Fruit fly (Drosophila melanogaster) whole organism, embryonic: ENCODE measurements around the gene Fmr1.

Experiments used
- Ada2b ChIP-seq: fragments of 200-800 bp; sonication (Bioruptor generic); IDR thresholded peaks from 2 replicates; pipeline ENCODE4 v1.3.6; 2022; ENCODE audit warnings: missing biosample characterization, missing genetic modification characterization
- Atf-2 ChIP-seq: fragments of 200-800 bp; sonication (Bioruptor generic); optimal IDR thresholded peaks from 2 replicates; lab custom pipeline; 2016; ENCODE audit warnings: missing biosample characterization, missing genetic modification characterization
- Blimp-1 ChIP-seq: fragments of 200-800 bp; sonication (Bioruptor generic); optimal IDR thresholded peaks from 3 replicates; lab custom pipeline; 2018; ENCODE audit warnings: missing biosample characterization, missing genetic modification characterization, mild to moderate bottlenecking, moderate library complexity, missing genetic modification reagents
- CG11560 ChIP-seq: fragments of 200-800 bp; sonication (Bioruptor generic); IDR thresholded peaks from 3 replicates; pipeline ENCODE4 v1.3.6; 2022; ENCODE audit warnings: missing biosample characterization, missing genetic modification characterization
- CG11696 ChIP-seq: fragments of 200-800 bp; sonication (Bioruptor generic); IDR thresholded peaks from 2 replicates; pipeline ENCODE4 v1.3.6; 2022; ENCODE audit warnings: missing biosample characterization, missing genetic modification characterization
- CG12104 ChIP-seq: fragments of 200-800 bp; sonication (Bioruptor generic); optimal IDR thresholded peaks from 3 replicates; lab custom pipeline; 2016; ENCODE audit warnings: missing biosample characterization, missing genetic modification characterization
- CG12155 ChIP-seq: fragments of 200-800 bp; sonication (Bioruptor generic); optimal IDR thresholded peaks from 3 replicates; lab custom pipeline; 2016; ENCODE audit warnings: missing biosample characterization, missing genetic modification characterization
- CG12219 ChIP-seq: fragments of 200-800 bp; sonication (Bioruptor generic); optimal IDR thresholded peaks from 3 replicates; lab custom pipeline; 2018; ENCODE audit warnings: missing biosample characterization, mild to moderate bottlenecking, missing genetic modification characterization
- CG12769 ChIP-seq: fragments of 200-800 bp; sonication (Bioruptor generic); optimal IDR thresholded peaks from 2 replicates; lab custom pipeline; 2019; ENCODE audit warnings: missing biosample characterization, mild to moderate bottlenecking, missing genetic modification characterization, moderate library complexity
- CG15514 ChIP-seq: fragments of 200-800 bp; sonication (Bioruptor generic); optimal IDR thresholded peaks from 3 replicates; lab custom pipeline; 2017; ENCODE audit warnings: missing biosample characterization, missing genetic modification characterization, mild to moderate bottlenecking, moderate library complexity, missing genetic modification reagents
- CG2120 ChIP-seq: fragments of 200-800 bp; sonication (Bioruptor generic); optimal IDR thresholded peaks from 3 replicates; lab custom pipeline; 2016; ENCODE audit warnings: missing biosample characterization, missing genetic modification characterization
- CG4282 ChIP-seq: fragments of 200-800 bp; sonication (Bioruptor generic); optimal IDR thresholded peaks from 2 replicates; lab custom pipeline; 2016; ENCODE audit warnings: missing biosample characterization, missing genetic modification characterization
- CG7357 ChIP-seq: fragments of 200-800 bp; sonication (Bioruptor generic); IDR thresholded peaks from 3 replicates; pipeline ENCODE4 v1.3.6; 2022; ENCODE audit warnings: missing biosample characterization, missing genetic modification characterization
- CG7556 ChIP-seq: fragments of 200-800 bp; sonication (Bioruptor generic); optimal IDR thresholded peaks from 2 replicates; lab custom pipeline; 2017; ENCODE audit warnings: missing biosample characterization, mild to moderate bottlenecking, missing genetic modification characterization
- CG8359 ChIP-seq: fragments of 200-800 bp; sonication (Bioruptor generic); optimal IDR thresholded peaks from 2 replicates; lab custom pipeline; 2017; ENCODE audit warnings: missing biosample characterization, mild to moderate bottlenecking, missing genetic modification characterization, borderline replicate concordance
- CG8924 ChIP-seq: fragments of 200-800 bp; optimal IDR thresholded peaks from 3 replicates; lab custom pipeline; 2019; ENCODE audit warnings: missing biosample characterization, mild to moderate bottlenecking, missing genetic modification characterization, moderate library complexity
- CG9876 ChIP-seq: fragments of 200-800 bp; sonication (Bioruptor generic); optimal IDR thresholded peaks from 2 replicates; lab custom pipeline; 2016; ENCODE audit warnings: missing biosample characterization, missing genetic modification characterization
- Doc3 ChIP-seq: fragments of 200-800 bp; sonication (Bioruptor generic); IDR thresholded peaks from 3 replicates; pipeline ENCODE4 v1.3.6; 2022; ENCODE audit warnings: missing biosample characterization, missing genetic modification characterization; ENCODE audit not compliant: partially characterized antibody
- Dp ChIP-seq: fragments of 200-800 bp; sonication (Bioruptor generic); optimal IDR thresholded peaks from 2 replicates; lab custom pipeline; 2018; ENCODE audit warnings: missing biosample characterization, mild to moderate bottlenecking, missing genetic modification characterization, moderate library complexity
- HLH54F ChIP-seq: fragments of 200-800 bp; sonication (Bioruptor generic); optimal IDR thresholded peaks from 3 replicates; lab custom pipeline; 2016; ENCODE audit warnings: missing biosample characterization, missing genetic modification characterization
- Hand ChIP-seq: fragments of 200-800 bp; sonication (Bioruptor generic); optimal IDR thresholded peaks from 2 replicates; lab custom pipeline; 2017; ENCODE audit warnings: mild to moderate bottlenecking, missing biosample characterization, missing genetic modification reagents, missing genetic modification characterization
- Jarid2 ChIP-seq: fragments of 200-800 bp; sonication (Bioruptor generic); optimal IDR thresholded peaks from 3 replicates; lab custom pipeline; 2017; ENCODE audit warnings: mild to moderate bottlenecking, missing biosample characterization, missing genetic modification reagents, missing genetic modification characterization
- Lpt ChIP-seq: fragments of >200 bp; optimal IDR thresholded peaks from 2 replicates; lab custom pipeline; 2018; ENCODE audit warnings: missing biosample characterization, missing genetic modification characterization
- Med ChIP-seq: fragments of 200-800 bp; sonication (Bioruptor generic); peaks from one replicate; lab custom pipeline; 2016; ENCODE audit warnings: missing biosample characterization, missing genetic modification characterization, mild to moderate bottlenecking, inconsistent platforms, moderate library complexity
- NK7.1 ChIP-seq: fragments of 200-800 bp; sonication (Bioruptor generic); optimal IDR thresholded peaks from 3 replicates; lab custom pipeline; 2016; ENCODE audit warnings: missing biosample characterization, missing genetic modification characterization
- Rx ChIP-seq: fragments of 200-800 bp; sonication (Bioruptor generic); IDR thresholded peaks from 2 replicates; pipeline ENCODE4 v1.3.6; 2022; ENCODE audit warnings: missing biosample characterization, missing genetic modification characterization
- aop ChIP-seq: fragments of 200-800 bp; sonication (Bioruptor generic); IDR thresholded peaks from 2 replicates; pipeline ENCODE4 v1.3.6; 2022; ENCODE audit warnings: missing biosample characterization, missing genetic modification characterization
- ap ChIP-seq: fragments of 200-800 bp; sonication (Bioruptor generic); IDR thresholded peaks from 2 replicates; pipeline ENCODE4 v1.3.6; 2022; ENCODE audit warnings: missing biosample characterization, missing genetic modification characterization
- ara ChIP-seq: fragments of 200-800 bp; sonication (Bioruptor generic); IDR thresholded peaks from 2 replicates; pipeline ENCODE4 v1.3.6; 2022; ENCODE audit warnings: missing biosample characterization, missing genetic modification characterization
- bbx ChIP-seq: fragments of 200-800 bp; sonication (Bioruptor generic); IDR thresholded peaks from 2 replicates; pipeline ENCODE4 v1.3.6; 2022; ENCODE audit warnings: missing biosample characterization, missing genetic modification characterization; ENCODE audit not compliant: partially characterized antibody
- dimm ChIP-seq: fragments of 200-800 bp; sonication (Bioruptor generic); IDR thresholded peaks from 2 replicates; pipeline ENCODE4 v1.3.6; 2022; ENCODE audit warnings: missing biosample characterization, missing genetic modification characterization
- ftz-f1 ChIP-seq: fragments of 200-800 bp; sonication (Bioruptor generic); optimal IDR thresholded peaks from 2 replicates; lab custom pipeline; 2016; ENCODE audit warnings: missing biosample characterization, missing genetic modification characterization
- jing ChIP-seq: fragments of 200-800 bp; sonication (Bioruptor generic); optimal IDR thresholded peaks from 2 replicates; lab custom pipeline; 2018; ENCODE audit warnings: missing biosample characterization, mild to moderate bottlenecking, missing genetic modification characterization
- ken ChIP-seq: fragments of 200-800 bp; sonication (Bioruptor generic); IDR thresholded peaks from 3 replicates; pipeline ENCODE4 v1.3.6; 2022; ENCODE audit warnings: missing biosample characterization, missing genetic modification characterization
- lbe ChIP-seq: fragments of 200-800 bp; sonication (Bioruptor generic); optimal IDR thresholded peaks from 2 replicates; lab custom pipeline; 2016; ENCODE audit warnings: missing biosample characterization, mild to moderate bottlenecking, missing genetic modification characterization
- lilli ChIP-seq: fragments of 200-800 bp; sonication (Bioruptor generic); optimal IDR thresholded peaks from 3 replicates; lab custom pipeline; 2016; ENCODE audit warnings: missing biosample characterization, missing genetic modification characterization
- mirr ChIP-seq: fragments of 200-800 bp; sonication (Bioruptor generic); optimal IDR thresholded peaks from 3 replicates; lab custom pipeline; 2018; ENCODE audit warnings: missing biosample characterization, mild to moderate bottlenecking, missing genetic modification characterization
- nom ChIP-seq: fragments of 200-800 bp; sonication (Bioruptor generic); optimal IDR thresholded peaks from 2 replicates; lab custom pipeline; 2017; ENCODE audit warnings: missing biosample characterization, missing genetic modification characterization, mild to moderate bottlenecking, moderate library complexity, missing genetic modification reagents
- oc ChIP-seq: fragments of 200-800 bp; sonication (Bioruptor generic); optimal IDR thresholded peaks from 2 replicates; lab custom pipeline; 2018; ENCODE audit warnings: missing biosample characterization, mild to moderate bottlenecking, missing genetic modification characterization, moderate library complexity
- pros ChIP-seq: fragments of 200-800 bp; sonication (Bioruptor generic); optimal IDR thresholded peaks from 3 replicates; lab custom pipeline; 2019; ENCODE audit warnings: missing biosample characterization, mild to moderate bottlenecking, missing genetic modification characterization, moderate library complexity
- pum ChIP-seq: fragments of 200-800 bp; sonication (Bioruptor generic); optimal IDR thresholded peaks from 2 replicates; lab custom pipeline; 2016; ENCODE audit warnings: missing biosample characterization, missing genetic modification characterization
- pzg ChIP-seq: fragments of 200-800 bp; sonication (Bioruptor generic); optimal IDR thresholded peaks from 3 replicates; lab custom pipeline; 2018; ENCODE audit warnings: missing biosample characterization, mild to moderate bottlenecking, missing genetic modification characterization, moderate library complexity
- shn ChIP-seq: fragments of 200-800 bp; sonication (Bioruptor generic); optimal IDR thresholded peaks from 3 replicates; lab custom pipeline; 2016; ENCODE audit warnings: missing biosample characterization, missing genetic modification characterization
- slp2 ChIP-seq: fragments of 200-800 bp; sonication (Bioruptor generic); optimal IDR thresholded peaks from 2 replicates; lab custom pipeline; 2016; ENCODE audit warnings: missing biosample characterization, missing genetic modification characterization
- sqz ChIP-seq: fragments of 200-800 bp; sonication (Bioruptor generic); optimal IDR thresholded peaks from 3 replicates; lab custom pipeline; 2018; ENCODE audit warnings: missing biosample characterization, mild to moderate bottlenecking, missing genetic modification characterization
- sr ChIP-seq: fragments of 200-800 bp; sonication (Bioruptor generic); IDR thresholded peaks from 3 replicates; pipeline ENCODE4 v1.3.6; 2022; ENCODE audit warnings: missing biosample characterization, missing genetic modification characterization
- ssp ChIP-seq: fragments of 200-800 bp; sonication (Bioruptor generic); IDR thresholded peaks from 2 replicates; pipeline ENCODE4 v1.3.6; 2022; ENCODE audit warnings: missing biosample characterization, missing genetic modification characterization
- tap ChIP-seq: fragments of 200-800 bp; optimal IDR thresholded peaks from 3 replicates; lab custom pipeline; 2019; ENCODE audit warnings: missing biosample characterization, mild to moderate bottlenecking, missing genetic modification characterization, moderate library complexity
- vvl ChIP-seq: fragments of 200-800 bp; sonication (Bioruptor generic); IDR thresholded peaks from 2 replicates; pipeline ENCODE4 v1.3.6; 2022; ENCODE audit warnings: missing biosample characterization, missing genetic modification characterization
- z ChIP-seq: fragments of 200-800 bp; sonication (Bioruptor generic); IDR thresholded peaks from 3 replicates; pipeline ENCODE4 v1.3.6; 2022; ENCODE audit warnings: missing biosample characterization, missing genetic modification characterization

Gene Fmr1

dm6 chr3R:10130091-10130490, 20.2 kb upstream of the Fmr1 start (continued):
- TF ChIP-seq Doc3 (no peak), ap (peak; percentile 39; the same call in 1 of the 2 replicates)

DNA sequence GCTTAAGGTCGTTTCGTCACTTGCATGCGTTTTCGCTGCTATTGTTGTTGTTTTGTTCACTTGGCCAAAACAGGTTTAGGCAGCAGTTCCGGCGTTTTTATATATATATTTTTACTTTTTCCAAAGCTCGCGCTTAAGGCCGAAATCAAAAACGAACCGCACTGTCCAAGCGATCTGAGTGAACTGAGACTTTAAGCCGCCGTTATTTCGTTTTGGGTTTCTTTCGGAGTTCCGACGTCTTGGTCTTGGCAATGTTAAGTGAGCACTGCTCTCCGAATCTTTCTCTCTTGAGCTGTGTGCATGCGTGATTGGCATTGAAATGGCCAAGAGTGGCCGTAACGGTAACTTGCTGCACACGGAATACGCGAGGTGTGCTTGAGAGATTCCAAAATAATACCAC, 15.6 kb upstream of the Fmr1 start, which contains the start of gene knk:
Gene knk (minus strand): TSS at position 188 of the 400 bp plus-strand sequence.
- TF ChIP-seq dimm (no peak), CG12155 (GFP tag; lab: Kevin White, UChicago) (no peak), sqz (GFP tag; lab: Kevin White, UChicago) (peak; percentile 39), CG8359 (GFP tag; lab: Kevin White, UChicago) (no peak), aop (no peak), Med (GFP tag; lab: Kevin White, UChicago) (peak; percentile 45), vvl (peak; percentile 78), jing (GFP tag; lab: Kevin White, UChicago) (no peak), nom (peak; percentile 53), shn (GFP tag; lab: Kevin White, UChicago) (no peak), Jarid2 (GFP tag; lab: Kevin White, UChicago) (peak; percentile 44), mirr (GFP tag; lab: Kevin White, UChicago) (no peak), CG2120 (no peak), NK7.1 (GFP tag; lab: Kevin White, UChicago) (no peak), CG12769 (tag; lab: Kevin White, UChicago) (peak; percentile 6), sr (GFP tag; lab: Robert Waterston, UW) (0 out of 3 replicates have a peak, but pooled peaks have one; percentile 22), CG12219 (GFP tag; lab: Kevin White, UChicago) (no peak), Ada2b (GFP tag; lab: Robert Waterston, UW) (no peak), Hand (GFP tag; lab: Kevin White, UChicago) (no peak), Rx (no peak), CG4282 (GFP tag; lab: Kevin White, UChicago) (no peak), Blimp-1 (GFP tag; lab: Kevin White, UChicago) (peak; percentile 54), ara (GFP tag; lab: Robert Waterston, UW) (0 out of 2 replicates have a peak, but pooled peaks have one; percentile 24), ssp (GFP tag; lab: Robert Waterston, UW) (no peak), lbe (GFP tag; lab: Kevin White, UChicago) (no peak), ken (GFP tag; lab: Robert Waterston, UW) (no peak), Dp (no peak), tap (tag; lab: Kevin White, UChicago) (peak; percentile 15), pros (GFP tag; lab: Kevin White, UChicago) (peak; percentile 99), pum (GFP tag; lab: Kevin White, UChicago) (no peak), CG12104 (GFP tag; lab: Kevin White, UChicago) (no peak), CG9876 (GFP tag; lab: Kevin White, UChicago) (no peak), oc (tag; lab: Kevin White, UChicago) (peak; percentile 63), CG11560 (tag; lab: Robert Waterston, UW) (no peak), ftz-f1 (GFP tag; lab: Kevin White, UChicago) (peak; percentile 59), z (GFP tag; lab: Robert Waterston, UW) (peak; percentile 75; the same call in 2 of the 3 replicates), CG7357 (GFP tag; lab: Robert Waterston, UW) (no peak), lilli (GFP tag; lab: Kevin White, UChicago) (no peak), Lpt (GFP tag; lab: Kevin White, UChicago) (no peak), bbx (GFP tag; lab: Robert Waterston, UW) (peak; percentile 43; the same call in 1 of the 2 replicates), slp2 (no peak), CG15514 (GFP tag; lab: Kevin White, UChicago) (no peak), Atf-2 (GFP tag; lab: Kevin White, UChicago) (no peak), HLH54F (GFP tag; lab: Kevin White, UChicago) (no peak), CG7556 (no peak), CG8924 (tag; lab: Kevin White, UChicago) (peak; percentile 38), pzg (GFP tag; lab: Kevin White, UChicago) (no peak), CG11696 (no peak)
